Fruit fly (Drosophila melanogaster): ENCODE data around the gene D19B.

DNA sequence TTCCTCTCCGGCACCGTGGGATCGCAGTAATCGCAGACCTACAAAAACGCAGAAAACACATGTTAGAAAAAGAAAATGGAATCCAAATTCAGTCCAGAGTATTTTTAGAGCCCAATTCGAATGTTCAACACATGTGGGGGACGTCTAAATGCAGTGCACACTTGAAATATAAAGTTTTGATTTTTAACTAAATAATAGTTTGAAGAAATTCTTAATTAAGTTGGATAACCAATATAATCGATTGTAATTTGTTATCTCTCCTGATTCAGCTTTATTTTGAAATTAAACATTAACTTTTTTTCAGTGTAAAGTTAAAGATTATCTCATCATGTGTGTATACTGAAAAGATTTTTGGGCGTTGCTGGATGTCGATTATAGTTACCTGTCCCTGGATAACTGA lies 32.5 kb upstream of the D19B start:
- no peak for TF ChIP-seq CG8478 (optimal IDR thresholded peaks at IDR 0.05)
- no peak for TF ChIP-seq pan (optimal IDR thresholded peaks at IDR 0.05)
